Worm (Caenorhabditis elegans): ENCODE measurements around the gene ttr-31.

ce11 chrX:10961724-10962123, 47.1 kb downstream of the ttr-31 start:
- TF ChIP-seq elt-3 (tag; optimal IDR thresholded peaks at IDR 0.05), result no peak
- TF ChIP-seq nhr-11 (tag; optimal IDR thresholded peaks at IDR 0.05), result no peak
- TF ChIP-seq fos-1 (tag; optimal IDR thresholded peaks at IDR 0.05), result no peak
- no peak for TF ChIP-seq lin-11 (tag; optimal IDR thresholded peaks at IDR 0.05)
- no peak for TF ChIP-seq ama-1 (optimal IDR thresholded peaks at IDR 0.05)
- no peak for TF ChIP-seq nhr-10 (tag; optimal IDR thresholded peaks at IDR 0.05)
- TF ChIP-seq unc-39 (tag; optimal IDR thresholded peaks at IDR 0.05), result no peak
- TF ChIP-seq nhr-237 (tag; optimal IDR thresholded peaks at IDR 0.05), result no peak
- TF ChIP-seq R02D3.7 (tag; optimal IDR thresholded peaks at IDR 0.05), result no peak
- TF ChIP-seq unc-62 (GFP tag; optimal IDR thresholded peaks at IDR 0.05), result no peak
